Worm (Caenorhabditis elegans) whole organism, L4 larva: Measurements from ENCODE around the gene srsx-12.

Experiments
- F44E2.7 ChIP-seq: fragments of 200-800 bp; sonication (Bioruptor generic); IDR thresholded peaks from 2 replicates; pipeline ENCODE4 v2.1.2; 2022; ENCODE audit warnings: missing genetic modification characterization, missing compliant biosample characterization
- F49E8.2 ChIP-seq: sonication (generic microtip); optimal IDR thresholded peaks from 2 replicates; lab custom pipeline; 2016; ENCODE audit warnings: missing compliant biosample characterization, mild to moderate bottlenecking, missing genetic modification characterization, borderline replicate concordance
- Y105C5A.15 ChIP-seq: fragments of 200-800 bp; sonication (Bioruptor generic); IDR thresholded peaks from 2 replicates; pipeline ENCODE4 v1.3.6; 2022; ENCODE audit warnings: missing genetic modification characterization, missing compliant biosample characterization
- aha-1 ChIP-seq: fragments of 150-350 bp; peaks from one replicate; lab custom pipeline; 2014; ENCODE audit warnings: missing biosample characterization, missing genetic modification characterization
- aly-2 ChIP-seq: sonication (generic microtip); optimal IDR thresholded peaks from 2 replicates; lab custom pipeline; 2018; ENCODE audit warnings: missing biosample characterization, missing genetic modification characterization
- arid-1 ChIP-seq: fragments of 200-800 bp; sonication (Bioruptor generic); conservative IDR thresholded peaks from 2 replicates; pipeline ENCODE4 v1.3.6; 2022; ENCODE audit warnings: missing genetic modification reagents, missing genetic modification characterization, missing compliant biosample characterization
- ceh-20 ChIP-seq: fragments of 200-800 bp; sonication (Bioruptor generic); IDR thresholded peaks from 2 replicates; pipeline ENCODE4 v1.3.6; 2022; ENCODE audit warnings: missing genetic modification reagents, missing genetic modification characterization, missing compliant biosample characterization
- ceh-28 ChIP-seq: fragments of 150-350 bp; optimal IDR thresholded peaks from 2 replicates; lab custom pipeline; 2014; ENCODE audit warnings: missing biosample characterization, missing genetic modification reagents, missing genetic modification characterization
- cey-2 ChIP-seq: sonication (generic microtip); optimal IDR thresholded peaks from 3 replicates; lab custom pipeline; 2017; ENCODE audit warnings: missing genetic modification characterization, mild to moderate bottlenecking, missing compliant biosample characterization, antibody characterized with exemption, borderline replicate concordance; ENCODE audit not compliant: insufficient read depth
- daf-12 ChIP-seq: fragments of 150-350 bp; optimal IDR thresholded peaks from 2 replicates; lab custom pipeline; 2014; ENCODE audit warnings: missing biosample characterization, missing genetic modification reagents, missing genetic modification characterization
- dmd-8 ChIP-seq: fragments of 200-800 bp; sonication (Bioruptor generic); IDR thresholded peaks from 2 replicates; pipeline ENCODE4 v1.3.6; 2022; ENCODE audit warnings: missing genetic modification characterization, missing compliant biosample characterization
- egl-27 ChIP-seq: sonication (generic microtip); optimal IDR thresholded peaks from 3 replicates; lab custom pipeline; 2017; ENCODE audit warnings: missing biosample characterization, missing genetic modification reagents, missing genetic modification characterization
- egl-43 ChIP-seq: fragments of 200-800 bp; sonication (Bioruptor generic); IDR thresholded peaks from 2 replicates; pipeline ENCODE4 v1.3.6; 2022; ENCODE audit warnings: missing genetic modification reagents, missing genetic modification characterization, missing compliant biosample characterization
- fos-1 ChIP-seq: fragments of 150-350 bp; optimal IDR thresholded peaks from 2 replicates; lab custom pipeline; 2014; ENCODE audit warnings: missing biosample characterization, missing genetic modification characterization
- hif-1 ChIP-seq, 2 experiments: sonication (generic microtip); optimal IDR thresholded peaks; 2 replicates each; lab custom pipeline; 2016 to 2017; ENCODE audit warnings: missing compliant biosample characterization in 2 of 2, missing genetic modification characterization in 2 of 2, missing genetic modification reagents in 2 of 2, missing genotype in 2 of 2, mild to moderate bottlenecking in 1 of 2
- hlh-11 ChIP-seq: fragments of 200-800 bp; sonication (Bioruptor generic); optimal IDR thresholded peaks from 2 replicates; lab custom pipeline; 2018; ENCODE audit warnings: mild to moderate bottlenecking, missing genetic modification characterization, missing compliant biosample characterization
- hlh-30 ChIP-seq: sonication (generic microtip); optimal IDR thresholded peaks from 2 replicates; lab custom pipeline; 2017; ENCODE audit warnings: antibody characterized with exemption, mild to moderate bottlenecking, missing genetic modification characterization, missing compliant biosample characterization; ENCODE audit not compliant: insufficient read depth
- hmg-1.1 ChIP-seq: fragments of 200-800 bp; sonication (Bioruptor generic); IDR thresholded peaks from 2 replicates; pipeline ENCODE4 v1.3.6; 2022; ENCODE audit warnings: missing genetic modification reagents, missing genetic modification characterization, missing compliant biosample characterization
- lim-7 ChIP-seq: fragments of 200-800 bp; sonication (Bioruptor generic); IDR thresholded peaks from 2 replicates; pipeline ENCODE4 v1.3.6; 2022; ENCODE audit warnings: missing genetic modification characterization, missing compliant biosample characterization
- lin-15B ChIP-seq: fragments of 150-350 bp; sonication (generic microtip); optimal IDR thresholded peaks from 3 replicates; lab custom pipeline; 2014; ENCODE audit warnings: missing biosample characterization, missing genetic modification characterization
- lin-38 ChIP-seq: fragments of 200-800 bp; sonication (Bioruptor generic); IDR thresholded peaks from 2 replicates; pipeline ENCODE4 v1.3.6; 2022; ENCODE audit warnings: missing genetic modification reagents, missing genetic modification characterization, missing compliant biosample characterization
- lir-3 ChIP-seq: sonication (generic microtip); optimal IDR thresholded peaks from 2 replicates; lab custom pipeline; 2016; ENCODE audit warnings: mild to moderate bottlenecking, missing genetic modification characterization, missing compliant biosample characterization
- madf-5 ChIP-seq, 2 experiments: fragments of 200-800 bp; sonication (Bioruptor generic); IDR thresholded peaks; 2 replicates each; pipeline ENCODE4 v1.3.6; 2022; ENCODE audit warnings: missing compliant biosample characterization in 2 of 2, missing genetic modification characterization in 2 of 2
- madf-9 ChIP-seq: fragments of 200-800 bp; sonication (Bioruptor generic); conservative IDR thresholded peaks from 2 replicates; pipeline ENCODE4 v1.3.6; 2022; ENCODE audit warnings: missing genetic modification reagents, missing genetic modification characterization, missing compliant biosample characterization
- mep-1 ChIP-seq: fragments of 150-350 bp; sonication (generic microtip); optimal IDR thresholded peaks from 3 replicates; lab custom pipeline; 2014; ENCODE audit warnings: missing biosample characterization, missing genetic modification characterization
- mes-2 ChIP-seq: sonication (generic microtip); optimal IDR thresholded peaks from 2 replicates; lab custom pipeline; 2016; ENCODE audit warnings: missing genotype, mild to moderate bottlenecking, missing genetic modification characterization, missing compliant biosample characterization; ENCODE audit not compliant: poor library complexity, severe bottlenecking
- mxl-2 ChIP-seq: fragments of 200-800 bp; sonication (Bioruptor generic); conservative IDR thresholded peaks from 2 replicates; pipeline ENCODE4 v1.3.6; 2022; ENCODE audit warnings: missing genetic modification reagents, missing genetic modification characterization, missing compliant biosample characterization
- nhr-102 ChIP-seq: sonication (generic microtip); optimal IDR thresholded peaks from 2 replicates; lab custom pipeline; 2016; ENCODE audit warnings: mild to moderate bottlenecking, missing genetic modification characterization, moderate library complexity, missing compliant biosample characterization
- nhr-11 ChIP-seq: fragments of 150-350 bp; optimal IDR thresholded peaks from 2 replicates; lab custom pipeline; 2014; ENCODE audit warnings: missing biosample characterization, missing genetic modification characterization
- nhr-6 ChIP-seq: fragments of 150-350 bp; optimal IDR thresholded peaks from 2 replicates; lab custom pipeline; 2014; ENCODE audit warnings: missing biosample characterization, missing genetic modification characterization
- rbr-2 ChIP-seq: sonication (generic microtip); optimal IDR thresholded peaks from 2 replicates; lab custom pipeline; 2016; ENCODE audit warnings: missing genotype, missing genetic modification characterization, missing compliant biosample characterization
- set-16 ChIP-seq: fragments of 200-800 bp; sonication (Bioruptor generic); IDR thresholded peaks from 2 replicates; pipeline ENCODE4 v1.3.6; 2022; ENCODE audit warnings: missing genetic modification reagents, missing genetic modification characterization, missing compliant biosample characterization
- snpc-4 ChIP-seq: fragments of 150-350 bp; optimal IDR thresholded peaks from 2 replicates; lab custom pipeline; 2014; ENCODE audit warnings: missing biosample characterization, missing genetic modification characterization
- spr-3 ChIP-seq: fragments of 200-800 bp; sonication (Bioruptor generic); optimal IDR thresholded peaks from 2 replicates; lab custom pipeline; 2018; ENCODE audit warnings: mild to moderate bottlenecking, missing genetic modification characterization, missing compliant biosample characterization
- unc-62 ChIP-seq, 3 experiments: fragments of 150-350 bp in 1 of 3; sonication (generic microtip); optimal IDR thresholded peaks in 2 of 3; peaks in 1 of 3; 1 replicate in 1 of 3; 2 replicates in 2 of 3; lab custom pipeline; 2014 to 2017; ENCODE audit warnings: missing biosample characterization in 3 of 3, missing genetic modification characterization in 3 of 3, missing genetic modification reagents in 3 of 3, missing genotype in 1 of 3
- zfp-3 ChIP-seq: fragments of 200-800 bp; sonication (Bioruptor generic); conservative IDR thresholded peaks from 2 replicates; pipeline ENCODE4 v1.3.6; 2022; ENCODE audit warnings: missing genetic modification reagents, missing genetic modification characterization, missing compliant biosample characterization

The srsx-12 gene

ce11 chrV:4964671-4965420 is 15.9 kb downstream of the srsx-12 start (continued):
- no peak for TF ChIP-seq F49E8.2
- TF ChIP-seq Y105C5A.15 (GFP tag; lab: Robert Waterston, UW): no peak
- no peak for TF ChIP-seq ceh-20 (GFP tag; lab: Robert Waterston, UW)
- no peak for TF ChIP-seq lim-7 (GFP tag; lab: Robert Waterston, UW)
- no peak for TF ChIP-seq rbr-2
- TF ChIP-seq daf-12 (tag; lab: Kevin White, UChicago): no peak
- no peak for TF ChIP-seq hmg-1.1
- no peak for TF ChIP-seq fos-1 (tag; lab: Kevin White, UChicago)
- TF ChIP-seq madf-5 (GFP tag; IDR thresholded peaks at IDR 0.05; lab: Robert Waterston, UW): no peak
- peak; percentile 58 for TF ChIP-seq nhr-6 (tag; lab: Kevin White, UChicago)
- TF ChIP-seq nhr-11 (tag; lab: Kevin White, UChicago): no peak
- peak; percentile 36 for TF ChIP-seq cey-2 (tag; lab: Kevin White, UChicago)

DNA sequence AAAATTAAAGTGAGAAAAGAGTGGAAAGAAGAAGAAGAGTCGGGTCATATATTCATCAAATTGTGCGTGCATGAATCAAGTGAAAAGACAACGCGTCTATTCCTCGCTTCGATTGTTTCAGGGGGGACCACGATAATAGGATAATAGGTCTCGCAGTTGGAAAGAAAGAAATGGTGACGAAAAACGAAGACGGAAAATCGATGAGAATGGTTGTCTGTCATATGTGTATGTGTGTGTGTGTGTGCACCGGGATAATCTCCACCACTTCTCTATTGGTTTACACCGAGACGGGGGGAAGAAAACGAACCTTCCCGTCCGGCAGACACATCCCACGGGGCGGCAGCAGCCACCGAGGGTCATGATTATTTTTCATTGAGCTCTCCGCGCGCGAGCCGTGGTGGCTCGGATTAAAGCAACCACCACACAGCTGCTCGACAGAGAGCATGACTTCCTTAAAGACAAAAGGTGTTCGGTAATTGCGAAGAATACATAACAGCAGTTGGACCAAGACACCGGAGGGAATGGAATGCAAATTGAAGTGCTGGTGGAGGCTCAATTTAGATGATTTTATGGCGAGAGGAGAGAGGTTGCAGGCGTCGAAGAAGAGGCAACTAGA is 16.6 kb downstream of the srsx-12 start:
- no peak for TF ChIP-seq unc-62 (GFP tag; optimal IDR thresholded peaks at IDR 0.05 in 1 of 2; lab: Kevin White, UChicago)
- no peak for TF ChIP-seq unc-62 (tag; optimal IDR thresholded peaks at IDR 0.05; lab: Kevin White, UChicago)
- no peak for TF ChIP-seq nhr-6 (tag; lab: Kevin White, UChicago)
- TF ChIP-seq dmd-8 (GFP tag; lab: Robert Waterston, UW): peak; percentile 49; the same call in 1 of the 2 replicates
- no peak for TF ChIP-seq mxl-2
- TF ChIP-seq egl-43 (GFP tag; lab: Robert Waterston, UW): peak; percentile 31; the same call in 1 of the 2 replicates
- TF ChIP-seq madf-9 (GFP tag; lab: Robert Waterston, UW): no peak
- peak; percentile 0 for TF ChIP-seq rbr-2
- peak; percentile 63 for TF ChIP-seq set-16 (GFP tag; lab: Robert Waterston, UW)
- TF ChIP-seq, all 104 proteins: peak for 4

DNA sequence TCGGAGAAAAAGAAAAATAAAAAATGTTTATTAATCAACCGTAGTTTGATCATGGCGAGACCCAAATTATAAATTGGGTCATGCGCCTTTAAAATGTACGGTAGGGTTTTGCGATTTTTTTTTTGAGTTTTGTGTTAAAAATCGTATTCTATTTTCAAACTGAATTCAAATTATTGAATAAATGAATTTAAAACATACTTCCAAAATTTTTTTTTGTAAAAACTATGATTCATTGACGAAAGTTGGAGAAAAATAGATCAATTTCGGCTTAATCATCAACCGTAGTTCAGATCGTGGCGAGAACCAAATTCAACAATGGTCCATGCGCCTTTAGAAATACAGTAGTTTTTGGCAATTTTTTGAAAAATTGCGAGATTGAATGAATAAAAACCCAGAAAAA is 17.2 kb downstream of the srsx-12 start:
- no peak for TF ChIP-seq fos-1 (tag; lab: Kevin White, UChicago)
- no peak for TF ChIP-seq hlh-11 (tag; lab: Kevin White, UChicago)
- no peak for TF ChIP-seq hmg-1.1
- no peak for TF ChIP-seq aha-1 (tag; lab: Kevin White, UChicago)
- no peak for TF ChIP-seq ceh-28 (tag; lab: Kevin White, UChicago)
- TF ChIP-seq lir-3 (tag; lab: Kevin White, UChicago): no peak
- TF ChIP-seq lin-38 (GFP tag; lab: Robert Waterston, UW): peak; percentile 36; the same call in 1 of the 2 replicates
- no peak for TF ChIP-seq snpc-4 (tag; lab: Kevin White, UChicago)
- peak; percentile 76 for TF ChIP-seq F49E8.2
- TF ChIP-seq spr-3: no peak
- no peak for TF ChIP-seq nhr-102 (tag; lab: Kevin White, UChicago)
- no peak for TF ChIP-seq hif-1 (tag; optimal IDR thresholded peaks at IDR 0.05; lab: Kevin White, UChicago)
- no peak for TF ChIP-seq lin-15B
- TF ChIP-seq arid-1 (GFP tag; lab: Robert Waterston, UW): no peak
- TF ChIP-seq egl-27 (tag; lab: Kevin White, UChicago): no peak

DNA sequence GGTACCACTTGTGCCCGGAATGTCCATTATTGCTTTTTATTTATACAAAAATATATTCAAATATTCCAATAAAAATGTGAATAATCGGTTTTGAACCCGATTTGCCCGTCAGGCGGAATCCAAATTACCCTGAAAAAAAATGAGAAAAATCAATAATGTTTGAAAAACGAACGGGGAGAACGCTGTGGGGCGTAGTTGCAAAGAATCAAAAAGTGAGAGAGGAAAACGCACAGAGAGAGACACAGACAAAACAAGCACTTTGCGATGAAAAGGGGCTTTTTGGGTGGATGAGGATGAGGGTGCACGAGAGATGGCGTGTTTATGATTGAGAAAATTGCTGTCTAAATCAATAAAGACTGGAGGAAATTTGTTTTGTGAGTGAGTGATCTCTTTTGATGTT is 17.8 kb downstream of the srsx-12 start, which contains the start of gene tam-1:
Gene tam-1, minus strand, starts transcription at position 135 of the 400 bp plus-strand sequence.
- TF ChIP-seq mes-2 (tag; lab: Kevin White, UChicago) (peak; percentile 42), aly-2 (tag; lab: Kevin White, UChicago) (no peak), ceh-28 (tag; lab: Kevin White, UChicago) (peak; percentile 14), mep-1 (tag; lab: Kevin White, UChicago) (peak; percentile 3), F44E2.7 (no peak), zfp-3 (no peak), hlh-30 (tag; lab: Kevin White, UChicago) (peak; percentile 3), madf-9 (GFP tag; lab: Robert Waterston, UW) (no peak), hmg-1.1 (peak; percentile 48; the same call in 1 of the 2 replicates)
